Fruit fly (Drosophila melanogaster) Kc167 (cell line): Measurements from ENCODE around the gene CG12084.

Experiments used
- Myc ChIP-seq: fragments of >200 bp; optimal IDR thresholded peaks from 2 replicates; lab custom pipeline; 2017; ENCODE audit warnings: missing external identifiers
- Sin3A ChIP-seq: fragments of >200 bp; optimal IDR thresholded peaks from 2 replicates; lab custom pipeline; 2018; ENCODE audit warnings: missing external identifiers
- h ChIP-seq: fragments of >200 bp; optimal IDR thresholded peaks from 3 replicates; lab custom pipeline; 2018; ENCODE audit warnings: missing external identifiers
- psq ChIP-seq: fragments of >200 bp; optimal IDR thresholded peaks from 2 replicates; lab custom pipeline; 2017; ENCODE audit warnings: missing external identifiers
- ttk ChIP-seq: sonication (Bioruptor generic); optimal IDR thresholded peaks from 2 replicates; lab custom pipeline; 2017; ENCODE audit warnings: missing external identifiers

DNA sequence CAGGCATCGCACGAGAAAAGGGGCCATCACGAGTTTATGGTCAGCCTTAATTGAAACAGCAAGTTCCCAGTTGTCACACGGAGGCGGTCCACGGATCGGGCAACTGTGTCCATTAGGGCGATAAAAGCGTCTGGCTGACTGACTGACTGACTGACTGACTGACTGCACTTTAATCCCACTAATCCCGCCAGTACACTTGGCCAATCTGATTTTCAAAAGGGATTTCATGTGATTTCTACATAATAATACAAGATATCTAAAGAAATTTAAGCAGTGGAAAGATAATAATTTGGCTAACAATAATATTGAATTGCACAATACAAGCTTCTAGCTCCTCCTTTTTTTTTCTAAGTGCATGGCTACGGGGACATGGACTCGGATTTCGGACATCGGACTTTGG lies 54.1 kb downstream of the CG12084 start:
- TF ChIP-seq h (lab: Kevin White, UChicago) (no peak), Sin3A (lab: Kevin White, UChicago) (no peak), ttk (lab: Kevin White, UChicago) (no peak), psq (lab: Kevin White, UChicago) (no peak), Myc (lab: Kevin White, UChicago) (no peak)
